Worm (Caenorhabditis elegans) whole organism, late embryonic: ENCODE data around the gene apn-1.

Experiments used
- C08G9.2 ChIP-seq: sonication (generic microtip); optimal IDR thresholded peaks from 2 replicates; lab custom pipeline; 2016; ENCODE audit warnings: mild to moderate bottlenecking, missing genetic modification characterization, moderate library complexity, missing compliant biosample characterization
- K02D7.2 ChIP-seq: sonication (generic microtip); optimal IDR thresholded peaks from 2 replicates; lab custom pipeline; 2017; ENCODE audit warnings: mild to moderate bottlenecking, missing genetic modification characterization, missing compliant biosample characterization
- T23F11.4 ChIP-seq: fragments of 200-800 bp; sonication (Bioruptor generic); optimal IDR thresholded peaks from 2 replicates; lab custom pipeline; 2018; ENCODE audit warnings: mild to moderate bottlenecking, missing genetic modification characterization, missing compliant biosample characterization
- ahr-1 ChIP-seq: sonication (generic microtip); optimal IDR thresholded peaks from 2 replicates; lab custom pipeline; 2016; ENCODE audit warnings: missing genetic modification characterization, missing compliant biosample characterization
- ceh-14 ChIP-seq: sonication (generic microtip); optimal IDR thresholded peaks from 2 replicates; lab custom pipeline; 2016; ENCODE audit warnings: missing genotype, missing genetic modification characterization, missing compliant biosample characterization
- ceh-18 ChIP-seq: sonication (generic microtip); optimal IDR thresholded peaks from 2 replicates; lab custom pipeline; 2016; ENCODE audit warnings: missing genetic modification characterization, missing compliant biosample characterization
- ceh-19 ChIP-seq: fragments of 200-800 bp; sonication (Bioruptor generic); optimal IDR thresholded peaks from 2 replicates; lab custom pipeline; 2018; ENCODE audit warnings: mild to moderate bottlenecking, missing genetic modification characterization, missing compliant biosample characterization
- ceh-2 ChIP-seq: sonication (generic microtip); optimal IDR thresholded peaks from 2 replicates; lab custom pipeline; 2016; ENCODE audit warnings: missing genotype, missing genetic modification characterization, missing compliant biosample characterization
- ceh-30 ChIP-seq: fragments of 150-350 bp; optimal IDR thresholded peaks from 2 replicates; lab custom pipeline; 2014; ENCODE audit warnings: missing biosample characterization, missing genetic modification characterization
- ceh-31 ChIP-seq: sonication (generic microtip); optimal IDR thresholded peaks from 2 replicates; lab custom pipeline; 2016; ENCODE audit warnings: missing genetic modification characterization, missing compliant biosample characterization
- ceh-34 ChIP-seq: sonication (generic microtip); optimal IDR thresholded peaks from 2 replicates; lab custom pipeline; 2016; ENCODE audit warnings: mild to moderate bottlenecking, missing genetic modification characterization, missing compliant biosample characterization
- ceh-48 ChIP-seq: sonication (generic microtip); optimal IDR thresholded peaks from 2 replicates; lab custom pipeline; 2016; ENCODE audit warnings: missing genetic modification characterization, inconsistent platforms, missing compliant biosample characterization
- ceh-6 ChIP-seq: fragments of 200-800 bp; sonication (Bioruptor generic); optimal IDR thresholded peaks from 2 replicates; lab custom pipeline; 2018; ENCODE audit warnings: mild to moderate bottlenecking, missing genetic modification characterization, missing compliant biosample characterization
- dmd-4 ChIP-seq: sonication (generic microtip); optimal IDR thresholded peaks from 2 replicates; lab custom pipeline; 2016; ENCODE audit warnings: borderline replicate concordance, missing genetic modification characterization, missing compliant biosample characterization
- dve-1 ChIP-seq: sonication (generic microtip); optimal IDR thresholded peaks from 2 replicates; lab custom pipeline; 2017; ENCODE audit warnings: antibody characterized with exemption, mild to moderate bottlenecking, missing genetic modification characterization, missing compliant biosample characterization
- elt-2 ChIP-seq: sonication (generic microtip); optimal IDR thresholded peaks from 2 replicates; lab custom pipeline; 2016; ENCODE audit warnings: missing genetic modification reagents, missing genetic modification characterization, missing compliant biosample characterization
- elt-4 ChIP-seq: sonication (generic microtip); optimal IDR thresholded peaks from 2 replicates; lab custom pipeline; 2016; ENCODE audit warnings: missing genetic modification characterization, missing compliant biosample characterization
- fax-1 ChIP-seq: sonication (generic microtip); optimal IDR thresholded peaks from 2 replicates; lab custom pipeline; 2016; ENCODE audit warnings: missing genotype, missing genetic modification characterization, missing compliant biosample characterization
- fkh-10 ChIP-seq: fragments of 150-350 bp; optimal IDR thresholded peaks from 2 replicates; lab custom pipeline; 2014; ENCODE audit warnings: missing biosample characterization, missing genetic modification reagents, missing genetic modification characterization
- gmeb-2 ChIP-seq: sonication (generic microtip); optimal IDR thresholded peaks from 2 replicates; lab custom pipeline; 2016; ENCODE audit warnings: missing genetic modification characterization, inconsistent platforms, missing compliant biosample characterization
- hlh-30 ChIP-seq: sonication (generic microtip); optimal IDR thresholded peaks from 2 replicates; lab custom pipeline; 2017; ENCODE audit warnings: antibody characterized with exemption, missing genetic modification characterization, missing compliant biosample characterization; ENCODE audit not compliant: insufficient read depth
- hlh-6 ChIP-seq: sonication (generic microtip); optimal IDR thresholded peaks from 2 replicates; lab custom pipeline; 2016; ENCODE audit warnings: missing genotype, missing genetic modification characterization, missing compliant biosample characterization
- hlh-8 ChIP-seq: sonication (generic microtip); optimal IDR thresholded peaks from 2 replicates; lab custom pipeline; 2016; ENCODE audit warnings: missing genotype, missing genetic modification characterization, missing compliant biosample characterization
- madf-2 ChIP-seq: sonication (generic microtip); optimal IDR thresholded peaks from 2 replicates; lab custom pipeline; 2017; ENCODE audit warnings: missing genetic modification characterization, missing compliant biosample characterization
- nfya-1 ChIP-seq: sonication (generic microtip); optimal IDR thresholded peaks from 2 replicates; lab custom pipeline; 2017; ENCODE audit warnings: missing genetic modification characterization, mild to moderate bottlenecking, missing compliant biosample characterization, antibody characterized with exemption, moderate library complexity
- npax-4 ChIP-seq: sonication (generic microtip); optimal IDR thresholded peaks from 2 replicates; lab custom pipeline; 2016; ENCODE audit warnings: missing genetic modification characterization, missing compliant biosample characterization
- odd-2 ChIP-seq: sonication (generic microtip); optimal IDR thresholded peaks from 2 replicates; lab custom pipeline; 2017; ENCODE audit warnings: antibody characterized with exemption, mild to moderate bottlenecking, missing genetic modification characterization, missing compliant biosample characterization
- pag-3 ChIP-seq: sonication (generic microtip); optimal IDR thresholded peaks from 2 replicates; lab custom pipeline; 2016; ENCODE audit warnings: missing compliant biosample characterization, missing genetic modification characterization, borderline replicate concordance
- pax-1 ChIP-seq: fragments of 150-350 bp; optimal IDR thresholded peaks from 2 replicates; lab custom pipeline; 2014; ENCODE audit warnings: missing biosample characterization, missing genetic modification characterization
- pha-2 ChIP-seq: sonication (generic microtip); optimal IDR thresholded peaks from 2 replicates; lab custom pipeline; 2017; ENCODE audit warnings: mild to moderate bottlenecking, missing genetic modification characterization, missing compliant biosample characterization
- pha-4 ChIP-seq: fragments of 150-350 bp; optimal IDR thresholded peaks from 2 replicates; lab custom pipeline; 2018; ENCODE audit warnings: missing biosample characterization, missing genetic modification reagents, missing genetic modification characterization
- sdc-2 ChIP-seq: sonication (generic microtip); optimal IDR thresholded peaks from 2 replicates; lab custom pipeline; 2016; ENCODE audit warnings: missing genotype, missing genetic modification characterization, missing compliant biosample characterization
- tbx-7 ChIP-seq: sonication (generic microtip); optimal IDR thresholded peaks from 2 replicates; lab custom pipeline; 2016; ENCODE audit warnings: missing genotype, missing genetic modification characterization, missing compliant biosample characterization
- unc-42 ChIP-seq: sonication (generic microtip); optimal IDR thresholded peaks from 2 replicates; lab custom pipeline; 2016; ENCODE audit warnings: missing genotype, missing genetic modification characterization, missing compliant biosample characterization
- unc-55 ChIP-seq: sonication (generic microtip); optimal IDR thresholded peaks from 2 replicates; lab custom pipeline; 2017; ENCODE audit warnings: missing biosample characterization, missing genetic modification reagents, missing genetic modification characterization
- zip-5 ChIP-seq: sonication (generic microtip); optimal IDR thresholded peaks from 2 replicates; lab custom pipeline; 2016; ENCODE audit warnings: missing genetic modification characterization, missing compliant biosample characterization
- ztf-16 ChIP-seq: sonication (generic microtip); optimal IDR thresholded peaks from 2 replicates; lab custom pipeline; 2017; ENCODE audit warnings: missing genetic modification characterization, missing compliant biosample characterization

The apn-1 gene

DNA sequence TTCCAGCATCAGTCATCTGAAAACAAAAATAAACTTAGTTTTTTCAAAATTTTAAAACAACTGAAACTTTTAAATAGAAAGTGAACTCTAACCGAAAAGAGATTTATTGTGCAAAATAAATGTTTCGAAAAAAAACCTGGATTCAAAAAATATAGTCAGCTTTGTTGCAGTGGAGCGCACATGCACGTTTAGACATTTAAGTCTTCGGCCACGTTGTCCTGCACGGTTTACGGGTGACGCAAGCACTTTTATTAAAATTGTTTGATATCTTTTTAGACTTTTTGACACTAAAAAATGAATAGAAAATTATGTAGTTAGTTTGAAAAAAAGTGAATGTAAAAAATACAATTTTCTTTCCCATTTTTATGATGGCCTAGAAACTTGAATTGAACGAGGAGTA lies 7.9 kb upstream of the apn-1 start, which contains the start of the genes ubh-4 and algn-6 (continued):
- TF ChIP-seq elt-4 (tag; lab: Kevin White, UChicago) (no peak), ahr-1 (tag; lab: Kevin White, UChicago) (no peak), ceh-19 (GFP tag; lab: Kevin White, UChicago) (no peak), elt-2 (peak; percentile 35), pax-1 (no peak), ceh-34 (tag; lab: Kevin White, UChicago) (no peak), ceh-14 (tag; lab: Kevin White, UChicago) (peak; percentile 5), madf-2 (tag; lab: Kevin White, UChicago) (no peak), hlh-30 (tag; lab: Kevin White, UChicago) (no peak)
- TF ChIP-seq, all 69 proteins: peak for 13

DNA sequence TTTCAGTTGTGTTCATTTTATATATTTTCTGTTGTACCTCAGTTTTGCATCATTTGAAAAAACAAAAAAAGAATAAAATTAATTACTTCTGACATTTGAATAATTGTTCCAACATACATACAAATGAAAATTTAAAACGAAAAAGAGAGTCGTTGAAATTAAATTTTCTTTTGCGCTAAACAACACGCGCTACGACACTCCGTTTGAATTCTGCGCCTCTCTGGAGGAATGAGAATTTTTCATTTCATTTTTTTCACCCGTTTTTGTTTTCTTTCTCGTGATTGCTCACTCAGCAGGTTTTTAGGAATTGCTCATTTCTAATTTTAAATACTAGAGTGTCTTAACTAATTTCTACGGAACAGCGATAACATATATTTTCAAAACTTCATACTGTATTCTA lies 5.7 kb upstream of the apn-1 start:
- TF ChIP-seq unc-42 (tag; lab: Kevin White, UChicago), result peak; percentile 80
- no peak for TF ChIP-seq zip-5 (tag; lab: Kevin White, UChicago)
- TF ChIP-seq ceh-2 (tag; lab: Kevin White, UChicago), result no peak

DNA sequence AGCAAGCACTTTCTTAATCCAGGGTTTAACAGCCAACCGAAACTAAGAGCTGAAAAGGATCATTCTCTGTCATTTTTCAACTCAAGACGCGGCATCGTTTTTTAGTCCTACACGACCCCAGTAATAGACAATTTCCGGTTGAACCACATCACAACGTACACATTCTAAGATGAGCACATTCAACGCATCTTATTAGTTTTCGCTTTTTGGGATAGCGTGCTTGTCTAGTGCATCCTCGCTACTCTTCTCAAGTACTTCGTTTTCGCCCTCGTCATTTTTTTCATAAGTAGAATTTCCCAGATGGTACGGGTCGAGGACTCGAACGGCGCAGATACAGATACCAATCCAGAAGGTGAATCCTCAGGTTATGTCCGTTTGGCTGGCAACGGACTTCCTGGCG lies 5.1 kb upstream of the apn-1 start, which contains the start of gene T05H10.1:
TSS of gene T05H10.1 (plus strand) at position 301 of the 400 bp plus-strand sequence.
- no peak for TF ChIP-seq fax-1 (tag; lab: Kevin White, UChicago)
- no peak for TF ChIP-seq fkh-10 (GFP tag; lab: Kevin White, UChicago)
- TF ChIP-seq dmd-4 (tag; lab: Kevin White, UChicago), result no peak
- no peak for TF ChIP-seq sdc-2 (tag; lab: Kevin White, UChicago)
- no peak for TF ChIP-seq elt-4 (tag; lab: Kevin White, UChicago)
- no peak for TF ChIP-seq npax-4 (tag; lab: Kevin White, UChicago)
- TF ChIP-seq nfya-1 (tag; lab: Kevin White, UChicago), result no peak
- TF ChIP-seq odd-2, result no peak
- TF ChIP-seq ceh-18 (tag; lab: Kevin White, UChicago), result no peak
- no peak for TF ChIP-seq hlh-6
- TF ChIP-seq C08G9.2 (tag; lab: Kevin White, UChicago), result no peak
- no peak for TF ChIP-seq tbx-7 (tag; lab: Kevin White, UChicago)
- no peak for TF ChIP-seq hlh-8 (tag; lab: Kevin White, UChicago)
- TF ChIP-seq unc-55 (GFP tag; lab: Kevin White, UChicago), result no peak
- no peak for TF ChIP-seq unc-42 (tag; lab: Kevin White, UChicago)
- TF ChIP-seq dve-1 (tag; lab: Kevin White, UChicago), result no peak
- no peak for TF ChIP-seq pha-2
- TF ChIP-seq ceh-31, result no peak
- TF ChIP-seq pag-3 (tag; lab: Kevin White, UChicago), result no peak
- no peak for TF ChIP-seq pax-1

DNA sequence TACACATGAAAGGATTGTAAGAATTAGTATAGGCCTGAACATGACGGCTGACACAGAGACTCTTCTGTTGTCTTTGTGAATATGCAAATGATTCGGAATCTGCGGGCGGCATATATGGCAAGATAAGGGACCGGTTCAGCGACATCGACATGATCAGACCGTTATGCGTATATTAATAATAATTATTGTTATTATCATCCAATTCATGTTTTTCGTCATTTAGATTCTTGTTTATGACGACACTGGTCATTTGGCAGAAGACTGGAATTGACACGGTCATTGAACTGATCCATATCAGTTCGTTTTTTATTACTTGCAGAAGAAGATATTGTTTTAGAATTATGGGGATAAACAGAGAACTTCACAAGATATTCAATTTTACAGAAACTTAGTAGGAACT lies 3.1 kb downstream of the apn-1 start, which contains the start of gene mtre-1:
TSS of gene mtre-1 (minus strand) at position 101 of the 400 bp plus-strand sequence.
- TF ChIP-seq K02D7.2 (tag; lab: Kevin White, UChicago) (no peak), npax-4 (tag; lab: Kevin White, UChicago) (no peak), ztf-16 (no peak), pha-4 (tag; lab: Kevin White, UChicago) (no peak), ceh-6 (no peak), pag-3 (tag; lab: Kevin White, UChicago) (no peak), zip-5 (tag; lab: Kevin White, UChicago) (no peak), hlh-30 (tag; lab: Kevin White, UChicago) (no peak), madf-2 (tag; lab: Kevin White, UChicago) (no peak), pha-2 (no peak), ceh-30 (tag; lab: Kevin White, UChicago) (no peak), T23F11.4 (GFP tag; lab: Kevin White, UChicago) (no peak), ahr-1 (tag; lab: Kevin White, UChicago) (no peak), gmeb-2 (no peak), dmd-4 (tag; lab: Kevin White, UChicago) (no peak), ceh-14 (tag; lab: Kevin White, UChicago) (no peak), ceh-48 (tag; lab: Kevin White, UChicago) (no peak)
